Worm (Caenorhabditis elegans): ENCODE results near the gene nex-3.

Gene nex-3

ce11 chrIII:4449893-4450579 is 8.2 kb downstream of the nex-3 start, which contains the start of gene ceh-43 (continued):
- TF ChIP-seq F23B12.7 (tag; optimal IDR thresholded peaks at IDR 0.05; ENCODE audit: insufficient read depth): peak; percentile 11
- 0 out of 2 replicates have a peak, but pooled peaks have one; percentile 29 for TF ChIP-seq bed-1 (GFP tag; IDR thresholded peaks at IDR 0.05)
- no peak for TF ChIP-seq Y56A3A.18 (GFP tag; IDR thresholded peaks at IDR 0.05)
- TF ChIP-seq ztf-18 (tag; optimal IDR thresholded peaks at IDR 0.05): peak; percentile 36
- TF ChIP-seq ztf-6 (GFP tag; IDR thresholded peaks at IDR 0.05): no peak
- TF ChIP-seq nhr-90 (tag; optimal IDR thresholded peaks at IDR 0.05): peak; percentile 11
- peak; percentile 92 for TF ChIP-seq tbp1 (GFP tag; optimal IDR thresholded peaks at IDR 0.05)
- no peak for TF ChIP-seq lsy-27 (tag; optimal IDR thresholded peaks at IDR 0.05; ENCODE audit: borderline replicate concordance, insufficient read depth)
- TF ChIP-seq sptf-2 (GFP tag; optimal IDR thresholded peaks at IDR 0.05): no peak
- no peak for TF ChIP-seq egrh-3 (GFP tag; IDR thresholded peaks at IDR 0.05)
- TF ChIP-seq rpc-1 (optimal IDR thresholded peaks at IDR 0.05): peak; percentile 64
- TF ChIP-seq rpc-1 (tag; optimal IDR thresholded peaks at IDR 0.05): peak; percentile 79
- TF ChIP-seq nfyb-1 (GFP tag; IDR thresholded peaks at IDR 0.05): 0 out of 2 replicates have a peak, but pooled peaks have one; percentile 32
- TF ChIP-seq tbx-9 (tag; optimal IDR thresholded peaks at IDR 0.05; ENCODE audit: borderline replicate concordance): no peak
- TF ChIP-seq F22D6.2 (tag; optimal IDR thresholded peaks at IDR 0.05): no peak
- TF ChIP-seq B0336.3 (GFP tag; IDR thresholded peaks at IDR 0.05): no peak
- TF ChIP-seq hlh-12 (tag; optimal IDR thresholded peaks at IDR 0.05): no peak
- TF ChIP-seq F33H1.4 (GFP tag; IDR thresholded peaks at IDR 0.05): peak; percentile 45
- 0 out of 2 replicates have a peak, but pooled peaks have one; percentile 38 for TF ChIP-seq ztf-28 (GFP tag; IDR thresholded peaks at IDR 0.05)
- TF ChIP-seq unc-62 (GFP tag; optimal IDR thresholded peaks at IDR 0.05): no peak
- TF ChIP-seq nhr-179 (tag; optimal IDR thresholded peaks at IDR 0.05): no peak
- no peak for TF ChIP-seq mel-28 (tag; optimal IDR thresholded peaks at IDR 0.05; ENCODE audit: borderline replicate concordance)
- TF ChIP-seq die-1 (tag; optimal IDR thresholded peaks at IDR 0.05): peak; percentile 35
- 0 out of 2 replicates have a peak, but pooled peaks have one; percentile 8 for TF ChIP-seq rcor-1 (GFP tag; IDR thresholded peaks at IDR 0.05)
- TF ChIP-seq C06A6.2 (GFP tag; conservative IDR thresholded peaks at IDR 0.05): no peak
- TF ChIP-seq repo-1 (tag; optimal IDR thresholded peaks at IDR 0.05): no peak
- no peak for TF ChIP-seq F55B11.4 (tag; optimal IDR thresholded peaks at IDR 0.05; ENCODE audit: borderline replicate concordance, insufficient read depth)
- no peak for TF ChIP-seq nfya-2 (GFP tag; IDR thresholded peaks at IDR 0.05)
- TF ChIP-seq B0035.1 (tag; optimal IDR thresholded peaks at IDR 0.05): no peak
- no peak for TF ChIP-seq K11D2.4 (GFP tag; IDR thresholded peaks at IDR 0.05)
- TF ChIP-seq ztf-26 (tag; optimal IDR thresholded peaks at IDR 0.05): no peak
- TF ChIP-seq nhr-27 (tag; optimal IDR thresholded peaks at IDR 0.05): no peak
- TF ChIP-seq tlf-1 (GFP tag; optimal IDR thresholded peaks at IDR 0.05): no peak
- TF ChIP-seq lin-54 (GFP tag; optimal IDR thresholded peaks at IDR 0.05): peak; percentile 15

- TF ChIP-seq mes-4 (tag; optimal IDR thresholded peaks at IDR 0.05): no peak
- no peak for TF ChIP-seq chd-7 (tag; optimal IDR thresholded peaks at IDR 0.05)
- no peak for TF ChIP-seq egrh-3 (GFP tag; IDR thresholded peaks at IDR 0.05)
- TF ChIP-seq F57A8.1 (GFP tag; optimal IDR thresholded peaks at IDR 0.05): no peak
- no peak for TF ChIP-seq F49E8.2 (tag; optimal IDR thresholded peaks at IDR 0.05; ENCODE audit: insufficient read depth)
- no peak for TF ChIP-seq F10E7.11 (tag; optimal IDR thresholded peaks at IDR 0.05)
- TF ChIP-seq madf-10 (tag; optimal IDR thresholded peaks at IDR 0.05): no peak
- TF ChIP-seq F52B5.7 (tag; optimal IDR thresholded peaks at IDR 0.05): no peak
- no peak for TF ChIP-seq bed-2 (GFP tag; IDR thresholded peaks at IDR 0.05)
Observed at ce11 chrIII:4450773-4451423, 9.0 kb downstream of the nex-3 start.
